Fruit fly (Drosophila melanogaster): Measurements from ENCODE around the gene Jhbp7.

The Jhbp7 gene

dm6 chr3R:25262322-25262761 lies 24.9 kb downstream of the Jhbp7 start, which contains the start of the genes Kdsr and CG11858 (continued):
- peak; percentile 60 for TF ChIP-seq Eip93F (GFP tag; optimal IDR thresholded peaks at IDR 0.05)
- no peak for TF ChIP-seq Met (GFP tag; optimal IDR thresholded peaks at IDR 0.05)
- peak; percentile 65 for TF ChIP-seq Gug (GFP tag; IDR thresholded peaks at IDR 0.05)
- peak; percentile 37 for TF ChIP-seq dsx (GFP tag; optimal IDR thresholded peaks at IDR 0.05; ENCODE audit: poor library complexity, severe bottlenecking)
- no peak for TF ChIP-seq CG4318 (GFP tag; optimal IDR thresholded peaks at IDR 0.05)
- TF ChIP-seq Ets96B (tag; optimal IDR thresholded peaks at IDR 0.05) = peak; percentile 53
- TF ChIP-seq esn (GFP tag; optimal IDR thresholded peaks at IDR 0.05) = peak; percentile 78

- TF ChIP-seq fkh (GFP tag; optimal IDR thresholded peaks at IDR 0.05) = no peak
- TF ChIP-seq Sox102F (GFP tag; optimal IDR thresholded peaks at IDR 0.05) = no peak
- TF ChIP-seq fd85E (GFP tag; optimal IDR thresholded peaks at IDR 0.05) = no peak
- no peak for TF ChIP-seq Hr4 (GFP tag; optimal IDR thresholded peaks at IDR 0.05)
- TF ChIP-seq CG15336 (GFP tag; IDR thresholded peaks at IDR 0.05) = peak; percentile 31; the same call in 1 of the 2 replicates
- TF ChIP-seq CG16779 (tag; optimal IDR thresholded peaks at IDR 0.05) = no peak
- TF ChIP-seq ss (GFP tag; optimal IDR thresholded peaks at IDR 0.05) = no peak
- peak; percentile 33 for TF ChIP-seq CG1621 (tag; optimal IDR thresholded peaks at IDR 0.05)
- TF ChIP-seq achi (GFP tag; optimal IDR thresholded peaks at IDR 0.05) = peak; percentile 45
Measured at dm6 chr3R:25265589-25266201, 28.3 kb downstream of the Jhbp7 start, which contains the start of the genes GlnRS and RIOK2. Gene GlnRS, minus strand, starts transcription at chr3R:25265721. Gene RIOK2, plus strand, starts transcription at chr3R:25265844.

DNA sequence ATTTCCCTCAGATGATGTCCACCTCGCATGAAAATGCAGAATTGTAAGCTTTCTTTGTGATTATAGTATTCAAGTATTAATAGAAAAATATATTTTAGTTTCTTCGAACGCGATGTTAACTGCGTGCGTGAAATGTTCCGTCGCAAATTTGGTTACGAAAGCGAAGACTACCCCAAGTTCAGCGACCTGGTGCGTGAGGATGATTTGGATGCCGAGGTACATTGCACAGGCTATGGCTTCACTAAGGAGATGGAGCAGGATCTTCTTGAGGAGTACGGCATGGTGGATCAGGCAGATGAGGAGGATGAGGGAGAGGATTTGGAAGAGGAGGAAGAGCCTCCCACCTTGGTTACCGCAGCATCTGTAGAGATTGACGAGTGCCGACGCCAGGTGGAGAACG lies 29.3 kb downstream of the Jhbp7 start:
- no peak for TF ChIP-seq Blimp-1 (GFP tag; optimal IDR thresholded peaks at IDR 0.05)
- no peak for TF ChIP-seq CG3032 (tag; optimal IDR thresholded peaks at IDR 0.05)
- TF ChIP-seq vri (GFP tag; optimal IDR thresholded peaks at IDR 0.05) = no peak
- no peak for TF ChIP-seq salr (GFP tag; optimal IDR thresholded peaks at IDR 0.05)
- TF ChIP-seq spab (GFP tag; optimal IDR thresholded peaks at IDR 0.05) = no peak
- TF ChIP-seq CG15336 (GFP tag; IDR thresholded peaks at IDR 0.05) = no peak
- TF ChIP-seq ss (GFP tag; optimal IDR thresholded peaks at IDR 0.05) = no peak
- no peak for TF ChIP-seq eg (GFP tag; IDR thresholded peaks at IDR 0.05)
- TF ChIP-seq Eip75B (GFP tag; optimal IDR thresholded peaks at IDR 0.05) = no peak
- no peak for TF ChIP-seq topi (GFP tag; optimal IDR thresholded peaks at IDR 0.05)
- no peak for TF ChIP-seq Sox102F (GFP tag; optimal IDR thresholded peaks at IDR 0.05)
- TF ChIP-seq CG8319 (GFP tag; optimal IDR thresholded peaks at IDR 0.05) = no peak
- no peak for TF ChIP-seq CG10669 (GFP tag; optimal IDR thresholded peaks at IDR 0.05)
- no peak for TF ChIP-seq pdm3 (GFP tag; optimal IDR thresholded peaks at IDR 0.05)
- TF ChIP-seq Eip93F (GFP tag; optimal IDR thresholded peaks at IDR 0.05) = no peak
- TF ChIP-seq Met (GFP tag; optimal IDR thresholded peaks at IDR 0.05) = no peak
- no peak for TF ChIP-seq Lpt (GFP tag; optimal IDR thresholded peaks at IDR 0.05)
- TF ChIP-seq CG8632 (GFP tag; optimal IDR thresholded peaks at IDR 0.05) = no peak
- TF ChIP-seq CG3919 (GFP tag; optimal IDR thresholded peaks at IDR 0.05) = no peak
- no peak for TF ChIP-seq Sox15 (GFP tag; optimal IDR thresholded peaks at IDR 0.05)

dm6 chr3R:25269909-25270308 lies 32.5 kb downstream of the Jhbp7 start, which contains the start of the genes CG11889 and CG11891:
Gene CG11889, plus strand, starts transcription at chr3R:25270209.
Gene CG11891, plus strand, starts transcription at chr3R:25270209.
- TF ChIP-seq esn (GFP tag; optimal IDR thresholded peaks at IDR 0.05) (no peak), CG11902 (GFP tag; optimal IDR thresholded peaks at IDR 0.05) (no peak), CG8632 (GFP tag; optimal IDR thresholded peaks at IDR 0.05) (no peak), CG11294 (GFP tag; IDR thresholded peaks at IDR 0.05) (no peak), vri (GFP tag; optimal IDR thresholded peaks at IDR 0.05) (no peak), pdm3 (GFP tag; optimal IDR thresholded peaks at IDR 0.05) (no peak), Met (GFP tag; optimal IDR thresholded peaks at IDR 0.05) (no peak), CG31627 (GFP tag; optimal IDR thresholded peaks at IDR 0.05) (no peak), CG7368 (GFP tag; optimal IDR thresholded peaks at IDR 0.05) (no peak), CG9139 (GFP tag; optimal IDR thresholded peaks at IDR 0.05) (no peak), CG8119 (GFP tag; IDR thresholded peaks at IDR 0.05) (no peak), spab (GFP tag; optimal IDR thresholded peaks at IDR 0.05) (no peak), Ets21C (GFP tag; optimal IDR thresholded peaks at IDR 0.05) (no peak)
